Fruit fly (Drosophila melanogaster) whole organism, embryonic: ENCODE results near the gene Mpcp2.

Experiments
- Antp ChIP-seq: fragments of 200-800 bp; sonication (Bioruptor generic); optimal IDR thresholded peaks from 3 replicates; lab custom pipeline; 2016; ENCODE audit warnings: missing biosample characterization, missing genetic modification characterization
- Blimp-1 ChIP-seq: fragments of 200-800 bp; sonication (Bioruptor generic); optimal IDR thresholded peaks from 3 replicates; lab custom pipeline; 2018; ENCODE audit warnings: missing biosample characterization, missing genetic modification characterization, mild to moderate bottlenecking, moderate library complexity, missing genetic modification reagents
- BtbVII ChIP-seq: fragments of 200-800 bp; sonication (Bioruptor generic); optimal IDR thresholded peaks from 3 replicates; lab custom pipeline; 2017; ENCODE audit warnings: missing biosample characterization, mild to moderate bottlenecking, missing genetic modification characterization
- CG10543 ChIP-seq: fragments of 200-800 bp; sonication (Bioruptor generic); optimal IDR thresholded peaks from 3 replicates; lab custom pipeline; 2017; ENCODE audit warnings: missing biosample characterization, mild to moderate bottlenecking, missing genetic modification characterization, moderate library complexity
- CG10979 ChIP-seq: fragments of 200-800 bp; sonication (Bioruptor generic); optimal IDR thresholded peaks from 2 replicates; lab custom pipeline; 2018; ENCODE audit warnings: missing biosample characterization, mild to moderate bottlenecking, missing genetic modification characterization, moderate library complexity
- CG12236 ChIP-seq: fragments of 200-800 bp; sonication (Bioruptor generic); optimal IDR thresholded peaks from 2 replicates; lab custom pipeline; 2016; ENCODE audit warnings: missing biosample characterization, missing genetic modification characterization
- CG13894 ChIP-seq: fragments of 200-800 bp; sonication (Bioruptor generic); optimal IDR thresholded peaks from 3 replicates; lab custom pipeline; 2018; ENCODE audit warnings: missing biosample characterization, mild to moderate bottlenecking, missing genetic modification characterization, moderate library complexity
- CG17802 ChIP-seq: fragments of 200-800 bp; sonication (Bioruptor generic); optimal IDR thresholded peaks from 2 replicates; lab custom pipeline; 2018; ENCODE audit warnings: missing biosample characterization, mild to moderate bottlenecking, missing genetic modification characterization, moderate library complexity
- CG18262 ChIP-seq: fragments of 200-800 bp; optimal IDR thresholded peaks from 3 replicates; lab custom pipeline; 2019; ENCODE audit warnings: missing biosample characterization, mild to moderate bottlenecking, missing genetic modification characterization, moderate library complexity
- CG18599 ChIP-seq: fragments of 200-800 bp; sonication (Bioruptor generic); optimal IDR thresholded peaks from 3 replicates; lab custom pipeline; 2017; ENCODE audit warnings: missing biosample characterization, missing genetic modification characterization, mild to moderate bottlenecking, moderate library complexity, missing genetic modification reagents
- CG18619 ChIP-seq: fragments of 200-800 bp; sonication (Bioruptor generic); optimal IDR thresholded peaks from 3 replicates; lab custom pipeline; 2017; ENCODE audit warnings: missing biosample characterization, mild to moderate bottlenecking, missing genetic modification characterization
- CG30403 ChIP-seq: fragments of 200-800 bp; sonication (Bioruptor generic); optimal IDR thresholded peaks from 3 replicates; lab custom pipeline; 2016; ENCODE audit warnings: missing biosample characterization, missing genetic modification characterization
- CG30431 ChIP-seq: fragments of 200-800 bp; sonication (Bioruptor generic); optimal IDR thresholded peaks from 2 replicates; lab custom pipeline; 2017; ENCODE audit warnings: missing biosample characterization, missing genetic modification characterization
- CG31388 ChIP-seq: fragments of 200-800 bp; sonication (Bioruptor generic); optimal IDR thresholded peaks from 2 replicates; lab custom pipeline; 2016; ENCODE audit warnings: missing biosample characterization, missing genetic modification characterization
- CG32767 ChIP-seq: fragments of 200-800 bp; sonication (Bioruptor generic); IDR thresholded peaks from 2 replicates; pipeline ENCODE4 v1.3.6; 2022; ENCODE audit warnings: missing biosample characterization, missing genetic modification characterization
- CG34376 ChIP-seq: fragments of 200-800 bp; sonication (Bioruptor generic); optimal IDR thresholded peaks from 2 replicates; lab custom pipeline; 2018; ENCODE audit warnings: missing biosample characterization, mild to moderate bottlenecking, missing genetic modification characterization
- CG5180 ChIP-seq: fragments of 200-800 bp; sonication (Bioruptor generic); optimal IDR thresholded peaks from 3 replicates; lab custom pipeline; 2017; ENCODE audit warnings: missing biosample characterization, missing genetic modification characterization, mild to moderate bottlenecking, moderate library complexity, missing genetic modification reagents
- CG6654 ChIP-seq: fragments of 200-800 bp; sonication (Bioruptor generic); optimal IDR thresholded peaks from 2 replicates; lab custom pipeline; 2017; ENCODE audit warnings: missing biosample characterization, mild to moderate bottlenecking, missing genetic modification characterization
- CG6813 ChIP-seq: fragments of 200-800 bp; sonication (Bioruptor generic); optimal IDR thresholded peaks from 2 replicates; lab custom pipeline; 2017; ENCODE audit warnings: missing biosample characterization, missing genetic modification characterization, mild to moderate bottlenecking, moderate library complexity, missing genetic modification reagents
- CG9609 ChIP-seq: fragments of 200-800 bp; sonication (Bioruptor generic); optimal IDR thresholded peaks from 3 replicates; lab custom pipeline; 2016; ENCODE audit warnings: missing biosample characterization, missing genetic modification characterization
- CG9876 ChIP-seq: fragments of 200-800 bp; sonication (Bioruptor generic); optimal IDR thresholded peaks from 2 replicates; lab custom pipeline; 2016; ENCODE audit warnings: missing biosample characterization, missing genetic modification characterization
- CG9932 ChIP-seq: fragments of 200-800 bp; sonication (Bioruptor generic); IDR thresholded peaks from 2 replicates; pipeline ENCODE4 v1.3.6; 2022; ENCODE audit warnings: missing biosample characterization, missing genetic modification characterization
- CTCF ChIP-seq: fragments of 200-800 bp; sonication (Bioruptor generic); optimal IDR thresholded peaks from 2 replicates; lab custom pipeline; 2017; ENCODE audit warnings: missing biosample characterization, mild to moderate bottlenecking, missing genetic modification characterization, moderate library complexity
- Dip2 ChIP-seq: fragments of 200-800 bp; sonication (Bioruptor generic); IDR thresholded peaks from 2 replicates; pipeline ENCODE4 v1.3.6; 2022; ENCODE audit warnings: missing biosample characterization, missing genetic modification characterization
- E2f2 ChIP-seq: fragments of 200-800 bp; sonication (Bioruptor generic); IDR thresholded peaks from 2 replicates; pipeline ENCODE4 v1.3.6; 2022; ENCODE audit warnings: missing biosample characterization, missing genetic modification characterization
- ERR ChIP-seq: fragments of 200-800 bp; sonication (Bioruptor generic); optimal IDR thresholded peaks from 2 replicates; lab custom pipeline; 2016; ENCODE audit warnings: missing biosample characterization, missing genetic modification characterization
- Ets65A ChIP-seq: fragments of 200-800 bp; sonication (Bioruptor generic); peaks from one replicate; lab custom pipeline; 2016; ENCODE audit warnings: missing biosample characterization, missing genetic modification characterization
- GATAe ChIP-seq: fragments of 200-800 bp; sonication (Bioruptor generic); conservative IDR thresholded peaks from 2 replicates; pipeline ENCODE4 v1.3.6; 2022; ENCODE audit warnings: missing biosample characterization, missing genetic modification characterization
- Lim3 ChIP-seq: fragments of 200-800 bp; sonication (Bioruptor generic); IDR thresholded peaks from 2 replicates; pipeline ENCODE4 v1.3.6; 2022; ENCODE audit warnings: missing biosample characterization, missing genetic modification characterization
- Mad ChIP-seq: fragments of 200-800 bp; sonication (Bioruptor generic); optimal IDR thresholded peaks from 2 replicates; lab custom pipeline; 2016; ENCODE audit warnings: missing biosample characterization, missing genetic modification characterization
- Med ChIP-seq: fragments of 200-800 bp; sonication (Bioruptor generic); peaks from one replicate; lab custom pipeline; 2016; ENCODE audit warnings: missing biosample characterization, missing genetic modification characterization, mild to moderate bottlenecking, inconsistent platforms, moderate library complexity
- Nf-YB ChIP-seq: fragments of 200-800 bp; sonication (Bioruptor generic); optimal IDR thresholded peaks from 3 replicates; lab custom pipeline; 2019; ENCODE audit warnings: missing biosample characterization, mild to moderate bottlenecking, missing genetic modification characterization, moderate library complexity
- Oaz ChIP-seq: fragments of 200-800 bp; sonication (Bioruptor generic); IDR thresholded peaks from 2 replicates; pipeline ENCODE4 v1.3.6; 2022; ENCODE audit warnings: missing biosample characterization, missing genetic modification characterization
- PHDP ChIP-seq: fragments of 200-800 bp; sonication (Bioruptor generic); optimal IDR thresholded peaks from 3 replicates; lab custom pipeline; 2018; ENCODE audit warnings: missing biosample characterization, mild to moderate bottlenecking, missing genetic modification characterization, moderate library complexity
- Pdp1 ChIP-seq, 2 experiments: fragments of 200-800 bp; sonication (Bioruptor generic); optimal IDR thresholded peaks; 3 replicates each; lab custom pipeline; 2016; ENCODE audit warnings: missing biosample characterization in 2 of 2, missing genetic modification characterization in 2 of 2, mild to moderate bottlenecking in 1 of 2, moderate library complexity in 1 of 2
- Ravus ChIP-seq: fragments of 200-800 bp; sonication (Bioruptor generic); IDR thresholded peaks from 2 replicates; pipeline ENCODE4 v1.3.6; 2022; ENCODE audit warnings: missing biosample characterization, missing genetic modification characterization
- Rfx ChIP-seq: fragments of 200-800 bp; sonication (Bioruptor generic); IDR thresholded peaks from 2 replicates; pipeline ENCODE4 v1.3.6; 2022; ENCODE audit warnings: missing biosample characterization, missing genetic modification characterization
- Six4 ChIP-seq: fragments of 200-800 bp; sonication (Bioruptor generic); optimal IDR thresholded peaks from 2 replicates; lab custom pipeline; 2016; ENCODE audit warnings: missing biosample characterization, missing genetic modification characterization
- Vsx1 ChIP-seq: fragments of 200-800 bp; sonication (Bioruptor generic); optimal IDR thresholded peaks from 2 replicates; lab custom pipeline; 2017; ENCODE audit warnings: missing biosample characterization, mild to moderate bottlenecking, missing genetic modification characterization, missing genetic modification reagents
- YL-1 ChIP-seq: fragments of 200-800 bp; sonication (Bioruptor generic); optimal IDR thresholded peaks from 3 replicates; lab custom pipeline; 2017; ENCODE audit warnings: missing biosample characterization, mild to moderate bottlenecking, missing genetic modification characterization
- chinmo ChIP-seq: fragments of 200-800 bp; sonication (Bioruptor generic); IDR thresholded peaks from 4 replicates; pipeline ENCODE4 v1.3.6; 2022; ENCODE audit warnings: missing biosample characterization, missing genetic modification characterization; ENCODE audit not compliant: partially characterized antibody
- dmrt99B ChIP-seq: fragments of 200-800 bp; sonication (Bioruptor generic); optimal IDR thresholded peaks from 2 replicates; lab custom pipeline; 2018; ENCODE audit warnings: missing biosample characterization, mild to moderate bottlenecking, missing genetic modification characterization, moderate library complexity
- exex ChIP-seq: fragments of 200-800 bp; sonication (Bioruptor generic); optimal IDR thresholded peaks from 4 replicates; lab custom pipeline; 2018; ENCODE audit warnings: missing biosample characterization, mild to moderate bottlenecking, missing genetic modification characterization, moderate library complexity
- gem ChIP-seq: fragments of 200-800 bp; sonication (Bioruptor generic); optimal IDR thresholded peaks from 2 replicates; lab custom pipeline; 2019; ENCODE audit warnings: missing biosample characterization, mild to moderate bottlenecking, missing genetic modification characterization, moderate library complexity
- lab ChIP-seq: fragments of 200-800 bp; sonication (Bioruptor generic); optimal IDR thresholded peaks from 3 replicates; lab custom pipeline; 2017; ENCODE audit warnings: missing biosample characterization, missing genetic modification characterization, mild to moderate bottlenecking, moderate library complexity, missing genetic modification reagents
- lola ChIP-seq, 3 experiments: fragments of >200 bp in 2 of 3; fragments of 200-800 bp in 1 of 3; sonication (Bioruptor generic) in 1 of 3; optimal IDR thresholded peaks; 2 replicates each; lab custom pipeline; 2017 to 2019; ENCODE audit warnings: missing biosample characterization in 3 of 3, missing genetic modification characterization in 3 of 3, mild to moderate bottlenecking in 1 of 3, moderate library complexity in 1 of 3
- mirr ChIP-seq: fragments of 200-800 bp; sonication (Bioruptor generic); optimal IDR thresholded peaks from 3 replicates; lab custom pipeline; 2018; ENCODE audit warnings: missing biosample characterization, mild to moderate bottlenecking, missing genetic modification characterization
- sna ChIP-seq: fragments of 200-800 bp; sonication (Bioruptor generic); IDR thresholded peaks from 2 replicates; pipeline ENCODE4 v1.3.6; 2022; ENCODE audit warnings: missing biosample characterization, missing genetic modification characterization; ENCODE audit not compliant: partially characterized antibody
- sr ChIP-seq: fragments of 200-800 bp; sonication (Bioruptor generic); IDR thresholded peaks from 3 replicates; pipeline ENCODE4 v1.3.6; 2022; ENCODE audit warnings: missing biosample characterization, missing genetic modification characterization
- stc ChIP-seq: fragments of 200-800 bp; sonication (Bioruptor generic); IDR thresholded peaks from 2 replicates; pipeline ENCODE4 v1.3.6; 2022; ENCODE audit warnings: missing biosample characterization, missing genetic modification characterization
- twi ChIP-seq: fragments of 200-800 bp; optimal IDR thresholded peaks from 2 replicates; lab custom pipeline; 2019; ENCODE audit warnings: missing biosample characterization, mild to moderate bottlenecking, missing genetic modification characterization, moderate library complexity
- yki ChIP-seq: fragments of >200 bp; optimal IDR thresholded peaks from 3 replicates; lab custom pipeline; 2018

The Mpcp2 gene

DNA sequence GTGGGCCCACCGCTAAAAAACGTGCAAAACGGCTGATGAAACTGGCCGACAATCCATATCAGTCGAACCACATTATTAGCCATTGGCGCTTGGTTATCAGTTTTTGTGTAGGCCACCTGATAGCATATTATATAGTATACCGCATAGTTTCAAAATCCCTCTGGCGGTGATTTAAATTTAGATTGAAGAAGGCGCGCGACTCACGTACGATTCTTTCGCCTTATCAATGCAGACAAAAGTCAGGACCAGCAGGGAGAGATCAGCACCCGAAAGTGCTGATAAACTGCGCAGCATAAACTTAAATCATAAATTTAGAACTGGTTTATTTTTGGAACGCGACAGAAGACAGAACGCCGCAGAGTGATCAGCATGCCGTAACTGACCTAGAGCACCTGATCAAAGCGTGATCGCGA, 16.4 kb downstream of the Mpcp2 start (continued):
- TF ChIP-seq CG6654 (no peak), CG34376 (peak; percentile 48), Antp (GFP tag; lab: Kevin White, UChicago) (no peak), Ets65A (GFP tag; lab: Kevin White, UChicago) (peak; percentile 3), BtbVII (peak; percentile 6), gem (tag; lab: Kevin White, UChicago) (no peak), CG10543 (GFP tag; lab: Kevin White, UChicago) (peak; percentile 35), Lim3 (GFP tag; lab: Robert Waterston, UW) (no peak), CG18599 (peak; percentile 23), ERR (GFP tag; lab: Kevin White, UChicago) (peak; percentile 4), CG9876 (GFP tag; lab: Kevin White, UChicago) (no peak), Dip2 (GFP tag; lab: Robert Waterston, UW) (no peak), Oaz (GFP tag; lab: Robert Waterston, UW) (no peak), dmrt99B (tag; lab: Kevin White, UChicago) (no peak), Six4 (GFP tag; lab: Kevin White, UChicago) (no peak), Med (GFP tag; lab: Kevin White, UChicago) (peak; percentile 51), CG13894 (no peak), CTCF (peak; percentile 47), CG31388 (GFP tag; lab: Kevin White, UChicago) (no peak), lola (GFP tag; optimal IDR thresholded peaks at IDR 0.05; lab: Kevin White, UChicago) (no peak), Rfx (GFP tag; lab: Robert Waterston, UW) (no peak), chinmo (GFP tag; lab: Robert Waterston, UW) (peak; percentile 87; the same call in 2 of the 4 replicates), exex (peak; percentile 81), CG12236 (GFP tag; lab: Kevin White, UChicago) (no peak), yki (no peak), Pdp1 (GFP tag; optimal IDR thresholded peaks at IDR 0.05; lab: Kevin White, UChicago) (peak in 1 of 2 experiments; percentile 78), CG32767 (no peak), CG6813 (GFP tag; lab: Kevin White, UChicago) (no peak), CG10979 (tag; lab: Kevin White, UChicago) (no peak), GATAe (GFP tag; lab: Robert Waterston, UW) (peak; percentile 52), PHDP (tag; lab: Kevin White, UChicago) (no peak), CG9932 (no peak), mirr (GFP tag; lab: Kevin White, UChicago) (peak; percentile 78)

DNA sequence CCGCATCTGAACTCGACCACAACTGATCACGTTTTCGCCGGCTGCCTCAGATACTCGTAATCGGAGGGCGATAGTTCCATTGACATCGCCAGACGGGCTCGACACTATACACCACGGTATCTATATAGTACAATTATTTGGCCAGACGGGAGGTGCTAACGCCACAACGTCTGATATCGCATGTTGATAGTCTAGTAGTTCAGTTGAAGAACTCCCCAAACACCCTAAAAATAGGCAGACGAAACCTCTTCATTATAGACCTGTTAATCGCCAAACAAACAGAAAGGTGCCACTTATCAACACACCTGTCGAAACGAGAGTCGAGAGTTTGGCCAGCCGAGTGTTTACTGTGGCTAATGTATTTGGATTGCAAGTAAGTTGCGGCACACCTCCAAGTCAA, 17.6 kb downstream of the Mpcp2 start:
- no peak for TF ChIP-seq CG17802 (tag; lab: Kevin White, UChicago)
- peak; percentile 37; the same call in 1 of the 2 replicates for TF ChIP-seq stc (GFP tag; lab: Robert Waterston, UW)
- TF ChIP-seq CG18619 (GFP tag; lab: Kevin White, UChicago): peak; percentile 24
- no peak for TF ChIP-seq YL-1 (GFP tag; lab: Kevin White, UChicago)
- TF ChIP-seq CG30403 (GFP tag; lab: Kevin White, UChicago): no peak
- TF ChIP-seq CG10979 (tag; lab: Kevin White, UChicago): peak; percentile 1
- TF ChIP-seq CG5180 (GFP tag; lab: Kevin White, UChicago): peak; percentile 67
- peak; percentile 24 for TF ChIP-seq Nf-YB (GFP tag; lab: Kevin White, UChicago)
- no peak for TF ChIP-seq CG30431 (GFP tag; lab: Kevin White, UChicago)
- no peak for TF ChIP-seq twi (tag; lab: Kevin White, UChicago)
- TF ChIP-seq exex: peak; percentile 86
- TF ChIP-seq sr (GFP tag; lab: Robert Waterston, UW): no peak
- peak; percentile 75 for TF ChIP-seq Vsx1
- peak; percentile 72 for TF ChIP-seq lab (GFP tag; lab: Kevin White, UChicago)
- no peak for TF ChIP-seq Ravus
- peak; percentile 37 for TF ChIP-seq CG18262 (tag; lab: Kevin White, UChicago)
- peak; percentile 40 for TF ChIP-seq Blimp-1
- TF ChIP-seq sna: no peak
- no peak for TF ChIP-seq Mad (GFP tag; lab: Kevin White, UChicago)
- TF ChIP-seq E2f2 (GFP tag; lab: Robert Waterston, UW): no peak
- no peak for TF ChIP-seq CG9609
